Fruit fly (Drosophila melanogaster): Measurements from ENCODE around the gene CG5079.

dm6 chr3R:25630541-25630940, 17.1 kb downstream of the CG5079 start:
- no peak for TF ChIP-seq psq (optimal IDR thresholded peaks at IDR 0.05)
- no peak for TF ChIP-seq Myc (optimal IDR thresholded peaks at IDR 0.05)

Data from Kc167 (cell line).